Worm (Caenorhabditis elegans): ENCODE data around the gene C18B12.4.

DNA sequence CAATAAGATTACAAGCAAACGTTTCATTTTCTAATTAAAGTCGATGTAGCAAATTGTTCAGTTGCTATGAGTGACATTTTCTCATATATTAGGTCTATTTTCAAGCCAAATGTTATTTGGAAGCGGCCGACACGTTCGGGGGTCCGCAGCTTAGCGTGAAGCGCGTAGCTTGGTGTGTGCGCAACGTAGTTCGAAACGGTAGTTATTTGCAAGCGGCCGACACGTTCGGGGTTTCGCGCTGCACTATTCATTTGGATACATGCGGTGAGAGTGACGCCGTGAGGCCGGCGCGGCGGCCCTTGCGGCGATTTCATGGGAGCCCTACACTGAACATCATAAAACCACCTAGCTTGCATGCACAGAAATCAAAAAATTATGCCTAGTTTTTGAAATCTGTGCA, 52.2 kb downstream of the C18B12.4 start:
- TF ChIP-seq ama-1 (optimal IDR thresholded peaks at IDR 0.05) = no peak
- TF ChIP-seq unc-62 (GFP tag; optimal IDR thresholded peaks at IDR 0.05) = no peak

All from whole organism, L2 larva.